Fruit fly (Drosophila melanogaster) whole organism, embryonic: ENCODE results near the gene Eip75B.

Experiments
- CG1024 ChIP-seq: fragments of 200-800 bp; sonication (Bioruptor generic); IDR thresholded peaks from 2 replicates; pipeline ENCODE4 v1.3.6; 2022; ENCODE audit warnings: missing biosample characterization, missing genetic modification characterization
- CG10543 ChIP-seq: fragments of 200-800 bp; sonication (Bioruptor generic); optimal IDR thresholded peaks from 3 replicates; lab custom pipeline; 2017; ENCODE audit warnings: missing biosample characterization, mild to moderate bottlenecking, missing genetic modification characterization, moderate library complexity
- CG12155 ChIP-seq: fragments of 200-800 bp; sonication (Bioruptor generic); optimal IDR thresholded peaks from 3 replicates; lab custom pipeline; 2016; ENCODE audit warnings: missing biosample characterization, missing genetic modification characterization
- CG12769 ChIP-seq: fragments of 200-800 bp; sonication (Bioruptor generic); optimal IDR thresholded peaks from 2 replicates; lab custom pipeline; 2019; ENCODE audit warnings: missing biosample characterization, mild to moderate bottlenecking, missing genetic modification characterization, moderate library complexity
- CG15696 ChIP-seq: fragments of 200-800 bp; sonication (Bioruptor generic); optimal IDR thresholded peaks from 2 replicates; lab custom pipeline; 2019; ENCODE audit warnings: missing biosample characterization, mild to moderate bottlenecking, missing genetic modification characterization, moderate library complexity
- CG17186 ChIP-seq: fragments of 200-800 bp; sonication (Bioruptor generic); optimal IDR thresholded peaks from 3 replicates; lab custom pipeline; 2017; ENCODE audit warnings: missing biosample characterization, missing genetic modification reagents, missing genetic modification characterization
- CG1792 ChIP-seq: fragments of 200-800 bp; sonication (Bioruptor generic); optimal IDR thresholded peaks from 2 replicates; lab custom pipeline; 2016; ENCODE audit warnings: missing biosample characterization, missing genetic modification characterization
- CG18764 ChIP-seq: fragments of 200-800 bp; sonication (Bioruptor generic); optimal IDR thresholded peaks from 3 replicates; lab custom pipeline; 2016; ENCODE audit warnings: missing biosample characterization, missing genetic modification characterization
- CG2202 ChIP-seq: fragments of 200-800 bp; sonication (Bioruptor generic); optimal IDR thresholded peaks from 2 replicates; lab custom pipeline; 2018; ENCODE audit warnings: missing biosample characterization, mild to moderate bottlenecking, missing genetic modification characterization
- CG31441 ChIP-seq: fragments of 200-800 bp; sonication (Bioruptor generic); IDR thresholded peaks from 2 replicates; pipeline ENCODE4 v1.3.6; 2022; ENCODE audit warnings: missing biosample characterization, missing genetic modification characterization
- CG33557 ChIP-seq: fragments of 200-800 bp; sonication (Bioruptor generic); optimal IDR thresholded peaks from 2 replicates; lab custom pipeline; 2019; ENCODE audit warnings: missing biosample characterization, mild to moderate bottlenecking, missing genetic modification characterization, moderate library complexity
- CG3838 ChIP-seq: fragments of 200-800 bp; sonication (Bioruptor generic); optimal IDR thresholded peaks from 3 replicates; lab custom pipeline; 2016; ENCODE audit warnings: missing biosample characterization, missing genetic modification characterization
- CG3995 ChIP-seq: fragments of 200-800 bp; sonication (Bioruptor generic); optimal IDR thresholded peaks from 3 replicates; lab custom pipeline; 2016; ENCODE audit warnings: missing biosample characterization, missing genetic modification characterization
- CG4282 ChIP-seq: fragments of 200-800 bp; sonication (Bioruptor generic); optimal IDR thresholded peaks from 2 replicates; lab custom pipeline; 2016; ENCODE audit warnings: missing biosample characterization, missing genetic modification characterization
- CG43689 ChIP-seq: fragments of 200-800 bp; sonication (Bioruptor generic); IDR thresholded peaks from 2 replicates; pipeline ENCODE4 v1.3.6; 2022; ENCODE audit warnings: missing biosample characterization, missing genetic modification characterization
- CG5180 ChIP-seq: fragments of 200-800 bp; sonication (Bioruptor generic); optimal IDR thresholded peaks from 3 replicates; lab custom pipeline; 2017; ENCODE audit warnings: missing biosample characterization, missing genetic modification characterization, mild to moderate bottlenecking, moderate library complexity, missing genetic modification reagents
- CG7556 ChIP-seq: fragments of 200-800 bp; sonication (Bioruptor generic); optimal IDR thresholded peaks from 2 replicates; lab custom pipeline; 2017; ENCODE audit warnings: missing biosample characterization, mild to moderate bottlenecking, missing genetic modification characterization
- CG9932 ChIP-seq: fragments of 200-800 bp; sonication (Bioruptor generic); IDR thresholded peaks from 2 replicates; pipeline ENCODE4 v1.3.6; 2022; ENCODE audit warnings: missing biosample characterization, missing genetic modification characterization
- Dek ChIP-seq: fragments of 200-800 bp; sonication (Bioruptor generic); optimal IDR thresholded peaks from 3 replicates; lab custom pipeline; 2019; ENCODE audit warnings: missing biosample characterization, mild to moderate bottlenecking, missing genetic modification characterization, moderate library complexity
- Dll ChIP-seq: fragments of 200-800 bp; sonication (Bioruptor generic); IDR thresholded peaks from 4 replicates; pipeline ENCODE4 v1.3.6; 2022; ENCODE audit warnings: missing biosample characterization, missing genetic modification characterization; ENCODE audit not compliant: partially characterized antibody
- Hr3 ChIP-seq: fragments of 200-800 bp; sonication (Bioruptor generic); optimal IDR thresholded peaks from 3 replicates; lab custom pipeline; 2016; ENCODE audit warnings: missing biosample characterization, missing genetic modification characterization
- MESR4 ChIP-seq: fragments of 200-800 bp; sonication (Bioruptor generic); optimal IDR thresholded peaks from 2 replicates; lab custom pipeline; 2018; ENCODE audit warnings: missing biosample characterization, mild to moderate bottlenecking, missing genetic modification characterization, moderate library complexity
- Meics ChIP-seq: fragments of 200-800 bp; sonication (Bioruptor generic); optimal IDR thresholded peaks from 2 replicates; lab custom pipeline; 2017; ENCODE audit warnings: missing biosample characterization, mild to moderate bottlenecking, missing genetic modification characterization
- Mrtf ChIP-seq: fragments of 200-800 bp; sonication (Bioruptor generic); IDR thresholded peaks from 3 replicates; pipeline ENCODE4 v1.3.6; 2022; ENCODE audit warnings: missing biosample characterization, missing genetic modification characterization
- NFAT ChIP-seq: fragments of 200-800 bp; sonication (Bioruptor generic); IDR thresholded peaks from 2 replicates; pipeline ENCODE4 v1.3.6; 2022; ENCODE audit warnings: missing biosample characterization, missing genetic modification characterization
- NK7.1 ChIP-seq: fragments of 200-800 bp; sonication (Bioruptor generic); optimal IDR thresholded peaks from 3 replicates; lab custom pipeline; 2016; ENCODE audit warnings: missing biosample characterization, missing genetic modification characterization
- Optix ChIP-seq: fragments of 200-800 bp; sonication (Bioruptor generic); IDR thresholded peaks from 3 replicates; pipeline ENCODE4 v1.3.6; 2022; ENCODE audit warnings: missing biosample characterization, missing genetic modification characterization
- Poxn ChIP-seq: fragments of 200-800 bp; sonication (Bioruptor generic); IDR thresholded peaks from 2 replicates; pipeline ENCODE4 v1.3.6; 2022; ENCODE audit warnings: missing biosample characterization, missing genetic modification characterization
- Sox100B ChIP-seq: fragments of 200-800 bp; sonication (Bioruptor generic); optimal IDR thresholded peaks from 3 replicates; lab custom pipeline; 2018; ENCODE audit warnings: missing biosample characterization, mild to moderate bottlenecking, missing genetic modification characterization
- ara ChIP-seq: fragments of 200-800 bp; sonication (Bioruptor generic); IDR thresholded peaks from 2 replicates; pipeline ENCODE4 v1.3.6; 2022; ENCODE audit warnings: missing biosample characterization, missing genetic modification characterization
- ash1 ChIP-seq: fragments of 200-800 bp; sonication (Bioruptor generic); optimal IDR thresholded peaks from 2 replicates; lab custom pipeline; 2018; ENCODE audit warnings: missing biosample characterization, mild to moderate bottlenecking, missing genetic modification characterization
- ato ChIP-seq: fragments of 200-800 bp; sonication (Bioruptor generic); IDR thresholded peaks from 2 replicates; pipeline ENCODE4 v1.3.6; 2022; ENCODE audit warnings: missing biosample characterization, missing genetic modification characterization; ENCODE audit not compliant: partially characterized antibody
- bcd ChIP-seq: fragments of 200-800 bp; sonication (Bioruptor generic); optimal IDR thresholded peaks from 2 replicates; lab custom pipeline; 2017; ENCODE audit warnings: missing biosample characterization, mild to moderate bottlenecking, missing genetic modification characterization
- bigmax ChIP-seq: fragments of 200-800 bp; sonication (Bioruptor generic); optimal IDR thresholded peaks from 2 replicates; lab custom pipeline; 2018; ENCODE audit warnings: missing biosample characterization, mild to moderate bottlenecking, missing genetic modification characterization
- bsh ChIP-seq, 2 experiments: fragments of 200-800 bp; sonication (Bioruptor generic); optimal IDR thresholded peaks; 2 replicates each; lab custom pipeline; 2017 to 2018; ENCODE audit warnings: mild to moderate bottlenecking in 2 of 2, missing biosample characterization in 2 of 2, missing genetic modification characterization in 2 of 2, moderate library complexity in 1 of 2
- cad ChIP-seq: fragments of >200 bp; optimal IDR thresholded peaks from 2 replicates; lab custom pipeline; 2017; ENCODE audit warnings: missing biosample characterization, missing genetic modification characterization
- ci ChIP-seq: fragments of 200-800 bp; sonication (Bioruptor generic); IDR thresholded peaks from 3 replicates; pipeline ENCODE4 v1.3.6; 2022; ENCODE audit warnings: missing biosample characterization, missing genetic modification characterization
- dpn ChIP-seq, 2 experiments: fragments of 200-800 bp; sonication (Bioruptor generic); optimal IDR thresholded peaks; 3 replicates each; lab custom pipeline; 2016; ENCODE audit warnings: missing biosample characterization in 2 of 2, missing genetic modification characterization in 2 of 2
- gem ChIP-seq: fragments of 200-800 bp; sonication (Bioruptor generic); optimal IDR thresholded peaks from 2 replicates; lab custom pipeline; 2019; ENCODE audit warnings: missing biosample characterization, mild to moderate bottlenecking, missing genetic modification characterization, moderate library complexity
- jigr1 ChIP-seq: fragments of 200-800 bp; sonication (Bioruptor generic); IDR thresholded peaks from 3 replicates; pipeline ENCODE4 v1.3.6; 2022; ENCODE audit warnings: missing biosample characterization, missing genetic modification characterization
- kah ChIP-seq: fragments of 200-800 bp; sonication (Bioruptor generic); optimal IDR thresholded peaks from 2 replicates; lab custom pipeline; 2018; ENCODE audit warnings: missing biosample characterization, mild to moderate bottlenecking, missing genetic modification characterization
- mirr ChIP-seq: fragments of 200-800 bp; sonication (Bioruptor generic); optimal IDR thresholded peaks from 3 replicates; lab custom pipeline; 2018; ENCODE audit warnings: missing biosample characterization, mild to moderate bottlenecking, missing genetic modification characterization
- pho ChIP-seq: fragments of 200-800 bp; sonication (Bioruptor generic); optimal IDR thresholded peaks from 2 replicates; lab custom pipeline; 2016; ENCODE audit warnings: missing biosample characterization, missing genetic modification characterization
- ro ChIP-seq: fragments of 200-800 bp; sonication (Bioruptor generic); IDR thresholded peaks from 2 replicates; pipeline ENCODE4 v1.3.6; 2022; ENCODE audit warnings: missing biosample characterization, missing genetic modification characterization
- run ChIP-seq: fragments of 200-800 bp; sonication (Bioruptor generic); optimal IDR thresholded peaks from 3 replicates; lab custom pipeline; 2018; ENCODE audit warnings: missing biosample characterization, mild to moderate bottlenecking, missing genetic modification characterization
- scrt ChIP-seq: fragments of 200-800 bp; sonication (Bioruptor generic); optimal IDR thresholded peaks from 2 replicates; lab custom pipeline; 2018; ENCODE audit warnings: missing biosample characterization, mild to moderate bottlenecking, missing genetic modification characterization, moderate library complexity
- sob ChIP-seq: fragments of 200-800 bp; sonication (Bioruptor generic); IDR thresholded peaks from 2 replicates; pipeline ENCODE4 v1.3.6; 2022; ENCODE audit warnings: missing biosample characterization, missing genetic modification characterization
- tgo ChIP-seq: fragments of 200-800 bp; sonication (Bioruptor generic); IDR thresholded peaks from 3 replicates; pipeline ENCODE4 v1.3.6; 2022; ENCODE audit warnings: missing biosample characterization, missing genetic modification characterization
- trh ChIP-seq: fragments of 200-800 bp; sonication (Bioruptor generic); optimal IDR thresholded peaks from 2 replicates; lab custom pipeline; 2016; ENCODE audit warnings: missing biosample characterization, missing genetic modification characterization
- unpg ChIP-seq: fragments of 200-800 bp; sonication (Bioruptor generic); optimal IDR thresholded peaks from 3 replicates; lab custom pipeline; 2018; ENCODE audit warnings: missing biosample characterization, mild to moderate bottlenecking, missing genetic modification characterization, moderate library complexity
- usp ChIP-seq: fragments of >200 bp; optimal IDR thresholded peaks from 2 replicates; lab custom pipeline; 2017; ENCODE audit warnings: missing biosample characterization, missing genetic modification characterization
- yki ChIP-seq: fragments of >200 bp; optimal IDR thresholded peaks from 3 replicates; lab custom pipeline; 2018

The Eip75B gene

dm6 chr3L:18088027-18088426 lies 23.5 kb upstream of the Eip75B start (continued):
- no peak for TF ChIP-seq jigr1 (GFP tag; lab: Robert Waterston, UW)
- TF ChIP-seq CG3995 (GFP tag; lab: Kevin White, UChicago) = no peak
- no peak for TF ChIP-seq CG5180 (GFP tag; lab: Kevin White, UChicago)
- TF ChIP-seq unpg (GFP tag; lab: Kevin White, UChicago) = peak; percentile 9
- TF ChIP-seq ci (GFP tag; lab: Robert Waterston, UW) = peak; percentile 55; the same call in 2 of the 3 replicates
- no peak for TF ChIP-seq Mrtf (GFP tag; lab: Robert Waterston, UW)
- no peak for TF ChIP-seq CG10543 (GFP tag; lab: Kevin White, UChicago)
- no peak for TF ChIP-seq ro (GFP tag; lab: Robert Waterston, UW)
- no peak for TF ChIP-seq cad (GFP tag; lab: Kevin White, UChicago)
- no peak for TF ChIP-seq CG9932 (GFP tag; lab: Robert Waterston, UW)
- no peak for TF ChIP-seq scrt
- TF ChIP-seq CG31441 (GFP tag; lab: Robert Waterston, UW) = no peak
- TF ChIP-seq usp (GFP tag; lab: Kevin White, UChicago) = no peak
- no peak for TF ChIP-seq Hr3
- no peak for TF ChIP-seq Sox100B (GFP tag; lab: Kevin White, UChicago)
- no peak for TF ChIP-seq CG12155 (GFP tag; lab: Kevin White, UChicago)
- no peak for TF ChIP-seq tgo
- no peak for TF ChIP-seq mirr (GFP tag; lab: Kevin White, UChicago)
- peak; percentile 17 for TF ChIP-seq CG12769 (tag; lab: Kevin White, UChicago)
- TF ChIP-seq bcd (GFP tag; lab: Kevin White, UChicago) = peak; percentile 2
- no peak for TF ChIP-seq CG33557
- no peak for TF ChIP-seq CG2202 (tag; lab: Kevin White, UChicago)
- no peak for TF ChIP-seq ato (GFP tag; lab: Robert Waterston, UW)
- no peak for TF ChIP-seq CG18764 (GFP tag; lab: Kevin White, UChicago)
- TF ChIP-seq Poxn (GFP tag; lab: Robert Waterston, UW) = no peak
- TF ChIP-seq sob (GFP tag; lab: Robert Waterston, UW) = peak; percentile 56
- no peak for TF ChIP-seq bsh (GFP tag; optimal IDR thresholded peaks at IDR 0.05; lab: Kevin White, UChicago)
- peak; percentile 20 for TF ChIP-seq yki (lab: Kevin White, UChicago)
- TF ChIP-seq Optix (GFP tag; lab: Robert Waterston, UW) = no peak
- TF ChIP-seq dpn (GFP tag; optimal IDR thresholded peaks at IDR 0.05; lab: Kevin White, UChicago) = peak in 1 of 2 experiments; percentile 4
- TF ChIP-seq CG43689 (GFP tag; lab: Robert Waterston, UW) = no peak
- 0 out of 2 replicates have a peak, but pooled peaks have one; percentile 21 for TF ChIP-seq ara (GFP tag; lab: Robert Waterston, UW)
- TF ChIP-seq MESR4 (GFP tag; lab: Kevin White, UChicago) = no peak
- peak; percentile 17 for TF ChIP-seq Dek
- TF ChIP-seq ash1 (GFP tag; lab: Kevin White, UChicago) = no peak
- TF ChIP-seq CG17186 (GFP tag; lab: Kevin White, UChicago) = peak; percentile 43
- no peak for TF ChIP-seq CG4282 (GFP tag; lab: Kevin White, UChicago)
- no peak for TF ChIP-seq run (tag; lab: Kevin White, UChicago)
- no peak for TF ChIP-seq bigmax (GFP tag; lab: Kevin White, UChicago)
- peak; percentile 15 for TF ChIP-seq gem (tag; lab: Kevin White, UChicago)
- TF ChIP-seq NFAT = no peak
- no peak for TF ChIP-seq CG7556 (GFP tag; lab: Kevin White, UChicago)
- no peak for TF ChIP-seq Meics (GFP tag; lab: Kevin White, UChicago)
- TF ChIP-seq CG3838 (GFP tag; lab: Kevin White, UChicago) = no peak
- TF ChIP-seq Dll (GFP tag; lab: Robert Waterston, UW) = no peak
- TF ChIP-seq CG1024 = no peak
- TF ChIP-seq pho (GFP tag; lab: Kevin White, UChicago) = no peak
- peak; percentile 12 for TF ChIP-seq CG15696 (tag; lab: Kevin White, UChicago)
- no peak for TF ChIP-seq trh (GFP tag; lab: Kevin White, UChicago)
- no peak for TF ChIP-seq NK7.1 (GFP tag; lab: Kevin White, UChicago)
- no peak for TF ChIP-seq kah
- TF ChIP-seq CG1792 = no peak
